Worm (Caenorhabditis elegans) whole organism, L3 larva: Measurements from ENCODE around the gene puf-8.
A peak's percentile ranks its signal among the peaks of the same experiment; 100 is the strongest.

Experiments
- R02D3.7 ChIP-seq: fragments of 150-350 bp; optimal IDR thresholded peaks from 2 replicates; lab custom pipeline; 2014; ENCODE audit warnings: missing biosample characterization, missing genetic modification characterization
- ama-1 ChIP-seq: fragments of 150-350 bp; optimal IDR thresholded peaks from 2 replicates; lab custom pipeline; 2018
- ceh-28 ChIP-seq: fragments of 150-350 bp; optimal IDR thresholded peaks from 2 replicates; lab custom pipeline; 2014; ENCODE audit warnings: missing biosample characterization, missing genetic modification reagents, missing genetic modification characterization
- ceh-82 ChIP-seq: fragments of 150-350 bp; optimal IDR thresholded peaks from 2 replicates; lab custom pipeline; 2014; ENCODE audit warnings: missing biosample characterization, missing genetic modification characterization
- daf-12 ChIP-seq: fragments of 150-350 bp; optimal IDR thresholded peaks from 2 replicates; lab custom pipeline; 2014; ENCODE audit warnings: missing biosample characterization, missing genetic modification reagents, missing genetic modification characterization
- egl-27 ChIP-seq: sonication (generic microtip); optimal IDR thresholded peaks from 4 replicates; lab custom pipeline; 2017; ENCODE audit warnings: missing biosample characterization, missing genetic modification reagents, missing genetic modification characterization
- egl-5 ChIP-seq: fragments of 150-350 bp; optimal IDR thresholded peaks from 2 replicates; lab custom pipeline; 2017; ENCODE audit warnings: missing biosample characterization, missing genetic modification reagents, missing genetic modification characterization, inconsistent platforms
- elt-1 ChIP-seq: fragments of 150-350 bp; optimal IDR thresholded peaks from 2 replicates; lab custom pipeline; 2014; ENCODE audit warnings: missing biosample characterization, missing genetic modification characterization
- elt-2 ChIP-seq: sonication (generic microtip); optimal IDR thresholded peaks from 2 replicates; lab custom pipeline; 2016; ENCODE audit warnings: missing genetic modification reagents, mild to moderate bottlenecking, missing genetic modification characterization, missing compliant biosample characterization
- eor-1 ChIP-seq, 2 experiments: fragments of 150-350 bp; optimal IDR thresholded peaks; 2 replicates each; lab custom pipeline; 2014 to 2018; ENCODE audit warnings: missing biosample characterization in 2 of 2, missing genetic modification characterization in 2 of 2
- fkh-10 ChIP-seq: sonication (generic microtip); optimal IDR thresholded peaks from 2 replicates; lab custom pipeline; 2017; ENCODE audit warnings: missing biosample characterization, missing genetic modification reagents, missing genetic modification characterization
- lin-15B ChIP-seq: fragments of 150-350 bp; optimal IDR thresholded peaks from 2 replicates; lab custom pipeline; 2014; ENCODE audit warnings: missing biosample characterization, missing genetic modification characterization
- lin-39 ChIP-seq: fragments of 150-350 bp; optimal IDR thresholded peaks from 2 replicates; lab custom pipeline; 2018; ENCODE audit warnings: missing biosample characterization, missing genetic modification reagents, missing genetic modification characterization
- lsy-12 ChIP-seq: sonication (generic microtip); optimal IDR thresholded peaks from 2 replicates; lab custom pipeline; 2016; ENCODE audit warnings: mild to moderate bottlenecking, missing genetic modification characterization, missing compliant biosample characterization
- mdl-1 ChIP-seq: fragments of 150-350 bp; optimal IDR thresholded peaks from 2 replicates; lab custom pipeline; 2014; ENCODE audit warnings: missing biosample characterization, missing genetic modification characterization
- mml-1 ChIP-seq: fragments of 150-350 bp; sonication (generic microtip); optimal IDR thresholded peaks from 3 replicates; lab custom pipeline; 2014; ENCODE audit warnings: missing biosample characterization, missing genetic modification characterization
- nfya-1 ChIP-seq: sonication (generic microtip); optimal IDR thresholded peaks from 2 replicates; lab custom pipeline; 2017; ENCODE audit warnings: missing genetic modification characterization, mild to moderate bottlenecking, missing compliant biosample characterization, antibody characterized with exemption, moderate library complexity; ENCODE audit not compliant: insufficient read depth
- nhr-11 ChIP-seq: fragments of 150-350 bp; optimal IDR thresholded peaks from 2 replicates; lab custom pipeline; 2014; ENCODE audit warnings: missing biosample characterization, missing genetic modification characterization
- nhr-12 ChIP-seq: fragments of 150-350 bp; optimal IDR thresholded peaks from 2 replicates; lab custom pipeline; 2014; ENCODE audit warnings: missing biosample characterization, missing genetic modification characterization
- nhr-28 ChIP-seq: fragments of 150-350 bp; optimal IDR thresholded peaks from 2 replicates; lab custom pipeline; 2014; ENCODE audit warnings: missing biosample characterization, missing genetic modification characterization
- nhr-43 ChIP-seq: sonication (generic microtip); optimal IDR thresholded peaks from 2 replicates; lab custom pipeline; 2016; ENCODE audit warnings: mild to moderate bottlenecking, missing genetic modification characterization, missing compliant biosample characterization; ENCODE audit not compliant: poor library complexity, severe bottlenecking
- nhr-67 ChIP-seq: fragments of 150-350 bp; optimal IDR thresholded peaks from 2 replicates; lab custom pipeline; 2014; ENCODE audit warnings: missing biosample characterization, missing genetic modification characterization
- nhr-76 ChIP-seq: fragments of 150-350 bp; sonication (generic microtip); optimal IDR thresholded peaks from 5 replicates; lab custom pipeline; 2014; ENCODE audit warnings: missing biosample characterization, missing genetic modification characterization
- nhr-77 ChIP-seq: fragments of 150-350 bp; optimal IDR thresholded peaks from 2 replicates; lab custom pipeline; 2014; ENCODE audit warnings: missing biosample characterization, missing genetic modification characterization
- pha-4 ChIP-seq: fragments of 150-350 bp; optimal IDR thresholded peaks from 2 replicates; lab custom pipeline; 2014; ENCODE audit warnings: missing biosample characterization, missing genetic modification reagents, missing genetic modification characterization
- pqm-1 ChIP-seq: fragments of 150-350 bp; optimal IDR thresholded peaks from 2 replicates; lab custom pipeline; 2017; ENCODE audit warnings: missing biosample characterization, missing genetic modification characterization, inconsistent platforms
- sea-2 ChIP-seq: fragments of 150-350 bp; sonication (generic microtip); optimal IDR thresholded peaks from 4 replicates; lab custom pipeline; 2014; ENCODE audit warnings: missing biosample characterization, missing genetic modification reagents, missing genetic modification characterization
- snpc-4 ChIP-seq: fragments of 150-350 bp; optimal IDR thresholded peaks from 2 replicates; lab custom pipeline; 2014; ENCODE audit warnings: missing biosample characterization, missing genetic modification characterization
- tbx-2 ChIP-seq: sonication (generic microtip); optimal IDR thresholded peaks from 2 replicates; lab custom pipeline; 2016; ENCODE audit warnings: mild to moderate bottlenecking, missing genetic modification characterization, missing compliant biosample characterization
- unc-62 ChIP-seq: fragments of 150-350 bp; sonication (generic microtip); optimal IDR thresholded peaks from 4 replicates; lab custom pipeline; 2014; ENCODE audit warnings: missing biosample characterization, missing genetic modification reagents, missing genetic modification characterization
- ztf-11 ChIP-seq: fragments of 150-350 bp; optimal IDR thresholded peaks from 2 replicates; lab custom pipeline; 2014; ENCODE audit warnings: missing biosample characterization, missing genetic modification characterization
- ztf-4 ChIP-seq: fragments of 150-350 bp; optimal IDR thresholded peaks from 2 replicates; lab custom pipeline; 2014; ENCODE audit warnings: missing biosample characterization, missing genetic modification characterization

Gene puf-8

DNA sequence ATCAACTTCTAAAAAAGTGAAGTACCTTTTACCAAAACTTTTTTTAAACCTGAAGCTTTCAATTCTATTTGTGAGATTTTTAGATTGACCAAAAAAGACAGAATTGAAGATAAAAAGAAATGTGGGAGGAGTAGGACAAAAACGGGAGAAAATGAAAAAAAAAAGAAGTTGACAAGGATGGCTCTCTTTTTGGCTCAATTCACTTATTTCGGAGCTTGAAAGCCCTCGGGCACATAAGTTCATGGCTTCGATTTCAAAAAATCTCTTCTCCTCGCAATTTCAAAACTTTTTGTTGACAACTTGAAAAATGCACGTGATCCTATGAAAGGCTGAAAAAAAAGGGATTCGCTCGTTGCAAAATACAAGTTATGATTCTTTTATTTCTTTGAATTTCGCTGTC is 28.2 kb upstream of the puf-8 start:
- peak; percentile 60 for TF ChIP-seq fkh-10 (GFP tag; lab: Kevin White, UChicago)
- TF ChIP-seq nhr-11, result no peak
- no peak for TF ChIP-seq nhr-77 (tag; lab: Kevin White, UChicago)
- no peak for TF ChIP-seq R02D3.7

- TF ChIP-seq pqm-1, result no peak
- TF ChIP-seq lin-15B (tag; lab: Kevin White, UChicago), result no peak
- no peak for TF ChIP-seq sea-2 (GFP tag; lab: Kevin White, UChicago)
- no peak for TF ChIP-seq nhr-11
- no peak for TF ChIP-seq elt-1 (tag; lab: Kevin White, UChicago)
- TF ChIP-seq nfya-1, result peak; percentile 37
- TF ChIP-seq lsy-12 (tag; lab: Kevin White, UChicago), result no peak
- TF ChIP-seq ztf-11 (tag; lab: Kevin White, UChicago), result no peak
- TF ChIP-seq ceh-28 (tag; lab: Kevin White, UChicago), result no peak
- TF ChIP-seq tbx-2 (tag; lab: Kevin White, UChicago), result no peak
- TF ChIP-seq ztf-4, result no peak
- no peak for TF ChIP-seq egl-27 (tag; lab: Kevin White, UChicago)
- no peak for TF ChIP-seq nhr-12 (tag; lab: Kevin White, UChicago)
- TF ChIP-seq mml-1, result no peak
- no peak for TF ChIP-seq ceh-82 (tag; lab: Kevin White, UChicago)
- TF ChIP-seq lin-39 (tag; lab: Kevin White, UChicago), result peak; percentile 37
- TF ChIP-seq unc-62, result no peak
- TF ChIP-seq fkh-10 (GFP tag; lab: Kevin White, UChicago), result peak; percentile 67
- no peak for TF ChIP-seq nhr-28 (tag; lab: Kevin White, UChicago)
- TF ChIP-seq egl-5 (tag; lab: Kevin White, UChicago), result no peak
Observed at ce11 chrII:7325063-7325480, 27.0 kb upstream of the puf-8 start.

- TF ChIP-seq egl-5 (tag; lab: Kevin White, UChicago) (no peak), ama-1 (lab: Kevin White, UChicago) (peak; percentile 8)
- TF ChIP-seq, all 47 proteins: peak for 1
Observed at ce11 chrII:7323925-7324324, 25.9 kb upstream of the puf-8 start, which contains the start of gene F21D12.3. TSS of gene F21D12.3 (minus strand) at chrII:7324025.

DNA sequence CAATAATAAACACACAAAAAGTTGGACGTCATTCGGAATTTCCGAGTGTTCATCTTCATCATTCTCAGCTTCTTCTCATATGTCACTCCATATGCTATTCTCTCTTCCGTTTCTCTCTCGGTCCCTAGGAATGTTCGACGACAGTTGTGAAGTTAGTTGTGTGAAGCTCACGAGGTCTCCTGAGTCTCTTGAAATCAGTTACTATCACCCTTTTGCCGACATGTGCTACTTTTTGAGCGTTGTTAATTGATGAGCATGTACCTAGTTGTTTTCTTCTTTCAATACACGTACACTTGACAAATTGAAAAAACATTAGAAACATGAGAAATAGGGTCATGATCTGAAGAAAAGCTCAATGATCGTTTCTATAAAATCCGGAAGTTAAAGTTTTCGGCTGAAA is 25.3 kb upstream of the puf-8 start:
- TF ChIP-seq nhr-11 (peak; percentile 67), eor-1 (tag; optimal IDR thresholded peaks at IDR 0.05; lab: Kevin White, UChicago) (no peak), egl-5 (tag; lab: Kevin White, UChicago) (peak; percentile 11), snpc-4 (tag; lab: Kevin White, UChicago) (peak; percentile 21), mdl-1 (tag; lab: Kevin White, UChicago) (no peak), unc-62 (peak; percentile 79), nhr-67 (tag; lab: Kevin White, UChicago) (no peak), lin-39 (tag; lab: Kevin White, UChicago) (peak; percentile 66), nfya-1 (peak; percentile 20)

DNA sequence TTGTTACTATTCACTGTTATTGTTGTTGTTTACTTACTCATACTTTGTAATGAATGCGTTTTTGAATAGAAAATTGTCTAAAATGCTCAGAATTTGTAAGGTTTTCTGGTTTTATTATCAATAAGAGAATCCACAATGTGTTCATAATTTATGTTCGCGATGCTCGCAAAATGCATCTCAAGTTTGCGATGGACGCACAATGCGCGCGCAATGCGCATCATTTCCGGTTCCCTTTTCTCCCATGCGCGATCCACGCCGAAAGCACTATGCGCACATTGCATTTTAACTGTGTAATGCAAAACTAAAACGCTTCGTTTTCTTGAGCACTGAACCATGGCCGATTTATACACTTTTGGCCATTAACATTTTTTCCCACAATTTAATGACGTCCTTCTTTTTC is 21.4 kb upstream of the puf-8 start:
- TF ChIP-seq nhr-76 (no peak), pqm-1 (no peak), ztf-4 (no peak), nhr-43 (tag; lab: Kevin White, UChicago) (peak; percentile 25), pha-4 (tag; lab: Kevin White, UChicago) (no peak), lsy-12 (tag; lab: Kevin White, UChicago) (peak; percentile 58), daf-12 (no peak), elt-2 (tag; lab: Kevin White, UChicago) (no peak), mdl-1 (tag; lab: Kevin White, UChicago) (no peak), nhr-28 (tag; lab: Kevin White, UChicago) (no peak), ceh-82 (tag; lab: Kevin White, UChicago) (no peak)

- no peak for TF ChIP-seq tbx-2 (tag; lab: Kevin White, UChicago)
- no peak for TF ChIP-seq nhr-67 (tag; lab: Kevin White, UChicago)
- no peak for TF ChIP-seq pqm-1
- no peak for TF ChIP-seq ceh-82 (tag; lab: Kevin White, UChicago)
- TF ChIP-seq mml-1, result no peak
- TF ChIP-seq, all 47 proteins: peak for 0
Observed at ce11 chrII:7317468-7317867, 19.4 kb upstream of the puf-8 start, which contains the start of gene F21D12.2. TSS of gene F21D12.2 (plus strand) at chrII:7317768.
